Worm (Caenorhabditis elegans) whole organism, L2 larva: ENCODE measurements around the gene vps-53.
A peak's percentile ranks its signal among the peaks of the same experiment; 100 is the strongest.

Source experiments
- C34F6.9 ChIP-seq: fragments of 150-350 bp; optimal IDR thresholded peaks from 2 replicates; lab custom pipeline; 2014; ENCODE audit warnings: missing biosample characterization, missing genetic modification characterization
- ZK546.5 ChIP-seq: sonication (generic microtip); optimal IDR thresholded peaks from 2 replicates; lab custom pipeline; 2017; ENCODE audit warnings: missing biosample characterization, missing genetic modification characterization
- aly-2 ChIP-seq: fragments of 150-350 bp; optimal IDR thresholded peaks from 2 replicates; lab custom pipeline; 2014; ENCODE audit warnings: missing biosample characterization, missing genetic modification characterization
- ama-1 ChIP-seq: fragments of 150-350 bp; optimal IDR thresholded peaks from 2 replicates; lab custom pipeline; 2018; ENCODE audit warnings: inconsistent platforms
- blmp-1 ChIP-seq: sonication (generic microtip); optimal IDR thresholded peaks from 2 replicates; lab custom pipeline; 2017; ENCODE audit warnings: missing genetic modification characterization, mild to moderate bottlenecking, missing compliant biosample characterization, antibody characterized with exemption, moderate library complexity; ENCODE audit not compliant: insufficient read depth
- ceh-16 ChIP-seq: fragments of 150-350 bp; optimal IDR thresholded peaks from 2 replicates; lab custom pipeline; 2014; ENCODE audit warnings: missing biosample characterization, missing genetic modification characterization
- ceh-82 ChIP-seq: fragments of 150-350 bp; optimal IDR thresholded peaks from 2 replicates; lab custom pipeline; 2014; ENCODE audit warnings: missing biosample characterization, missing genetic modification characterization
- crh-2 ChIP-seq: sonication (generic microtip); optimal IDR thresholded peaks from 2 replicates; lab custom pipeline; 2017; ENCODE audit warnings: missing biosample characterization, missing genetic modification characterization
- egl-27 ChIP-seq: sonication (generic microtip); optimal IDR thresholded peaks from 3 replicates; lab custom pipeline; 2017; ENCODE audit warnings: missing biosample characterization, missing genetic modification reagents, missing genetic modification characterization
- elt-3 ChIP-seq: sonication (generic microtip); optimal IDR thresholded peaks from 2 replicates; lab custom pipeline; 2017; ENCODE audit warnings: missing biosample characterization, missing genetic modification characterization
- fos-1 ChIP-seq: fragments of 150-350 bp; optimal IDR thresholded peaks from 2 replicates; lab custom pipeline; 2014; ENCODE audit warnings: missing biosample characterization, missing genetic modification characterization
- gmeb-1 ChIP-seq: fragments of 150-350 bp; optimal IDR thresholded peaks from 2 replicates; lab custom pipeline; 2014; ENCODE audit warnings: missing biosample characterization, missing genetic modification characterization
- lin-11 ChIP-seq: fragments of 150-350 bp; sonication (generic microtip); optimal IDR thresholded peaks from 2 replicates; lab custom pipeline; 2014; ENCODE audit warnings: missing biosample characterization, missing genetic modification characterization, inconsistent platforms, mixed read lengths
- lin-13 ChIP-seq: fragments of 150-350 bp; optimal IDR thresholded peaks from 2 replicates; lab custom pipeline; 2014; ENCODE audit warnings: missing biosample characterization, missing genetic modification reagents, missing genetic modification characterization
- lin-39 ChIP-seq: fragments of 150-350 bp; optimal IDR thresholded peaks from 2 replicates; lab custom pipeline; 2014; ENCODE audit warnings: missing biosample characterization, missing genetic modification reagents, missing genetic modification characterization
- lsy-2 ChIP-seq, 2 experiments: fragments of 150-350 bp in 1 of 2; sonication (generic microtip) in 1 of 2; optimal IDR thresholded peaks; 2 replicates each; lab custom pipeline; 2014 to 2017; ENCODE audit warnings: missing biosample characterization in 2 of 2, missing genetic modification characterization in 2 of 2
- mbf-1 ChIP-seq: sonication (generic microtip); optimal IDR thresholded peaks from 2 replicates; lab custom pipeline; 2017; ENCODE audit warnings: missing biosample characterization, missing genetic modification characterization
- mdl-1 ChIP-seq, 2 experiments: fragments of 150-350 bp in 1 of 2; sonication (generic microtip) in 1 of 2; optimal IDR thresholded peaks; 2 replicates each; lab custom pipeline; 2017; ENCODE audit warnings: missing biosample characterization in 2 of 2, missing genetic modification characterization in 2 of 2
- nhr-10 ChIP-seq: sonication (generic microtip); optimal IDR thresholded peaks from 2 replicates; lab custom pipeline; 2017; ENCODE audit warnings: missing biosample characterization, missing genetic modification characterization
- nhr-11 ChIP-seq: fragments of 150-350 bp; optimal IDR thresholded peaks from 2 replicates; lab custom pipeline; 2014; ENCODE audit warnings: missing biosample characterization, missing genetic modification characterization
- nhr-12 ChIP-seq: fragments of 150-350 bp; optimal IDR thresholded peaks from 2 replicates; lab custom pipeline; 2014; ENCODE audit warnings: missing biosample characterization, missing genetic modification characterization
- nhr-129 ChIP-seq: fragments of 150-350 bp; optimal IDR thresholded peaks from 2 replicates; lab custom pipeline; 2014; ENCODE audit warnings: missing biosample characterization, missing genetic modification characterization
- nhr-21 ChIP-seq: fragments of 150-350 bp; optimal IDR thresholded peaks from 2 replicates; lab custom pipeline; 2014; ENCODE audit warnings: missing biosample characterization, missing genetic modification characterization
- nhr-237 ChIP-seq: fragments of 150-350 bp; optimal IDR thresholded peaks from 2 replicates; lab custom pipeline; 2014; ENCODE audit warnings: missing biosample characterization, missing genetic modification characterization
- nhr-25 ChIP-seq: fragments of 150-350 bp; sonication (generic microtip); optimal IDR thresholded peaks from 3 replicates; lab custom pipeline; 2014; ENCODE audit warnings: missing biosample characterization, missing genetic modification characterization
- nhr-6 ChIP-seq: fragments of 150-350 bp; optimal IDR thresholded peaks from 2 replicates; lab custom pipeline; 2014; ENCODE audit warnings: missing biosample characterization, missing genetic modification characterization
- nhr-77 ChIP-seq: fragments of 150-350 bp; optimal IDR thresholded peaks from 2 replicates; lab custom pipeline; 2014; ENCODE audit warnings: missing biosample characterization, missing genetic modification characterization
- peb-1 ChIP-seq: fragments of 150-350 bp; optimal IDR thresholded peaks from 2 replicates; lab custom pipeline; 2014; ENCODE audit warnings: missing biosample characterization, missing genetic modification characterization
- skn-1 ChIP-seq: sonication (generic microtip); optimal IDR thresholded peaks from 2 replicates; lab custom pipeline; 2017; ENCODE audit warnings: missing biosample characterization, missing genetic modification characterization
- sma-3 ChIP-seq: sonication (generic microtip); optimal IDR thresholded peaks from 2 replicates; lab custom pipeline; 2016; ENCODE audit warnings: missing genetic modification reagents, missing genetic modification characterization, missing compliant biosample characterization
- sma-9 ChIP-seq, 2 experiments: fragments of 150-350 bp in 1 of 2; sonication (generic microtip) in 1 of 2; optimal IDR thresholded peaks; 2 replicates each; lab custom pipeline; 2014 to 2016; ENCODE audit warnings: missing genetic modification characterization in 2 of 2, mild to moderate bottlenecking in 1 of 2, missing biosample characterization in 1 of 2, missing compliant biosample characterization in 1 of 2, missing genetic modification reagents in 1 of 2, moderate library complexity in 1 of 2
- snpc-4 ChIP-seq: fragments of 150-350 bp; optimal IDR thresholded peaks from 2 replicates; lab custom pipeline; 2014; ENCODE audit warnings: missing biosample characterization, missing genetic modification characterization
- unc-55 ChIP-seq: fragments of 150-350 bp; sonication (generic microtip); optimal IDR thresholded peaks from 3 replicates; lab custom pipeline; 2014; ENCODE audit warnings: missing biosample characterization, missing genetic modification reagents, missing genetic modification characterization
- unc-62 ChIP-seq: fragments of 150-350 bp; optimal IDR thresholded peaks from 2 replicates; lab custom pipeline; 2014; ENCODE audit warnings: missing biosample characterization, missing genetic modification reagents, missing genetic modification characterization
- zag-1 ChIP-seq: fragments of 150-350 bp; optimal IDR thresholded peaks from 2 replicates; lab custom pipeline; 2014; ENCODE audit warnings: missing biosample characterization, missing genetic modification characterization
- ztf-1 ChIP-seq: fragments of 200-800 bp; sonication (Bioruptor generic); conservative IDR thresholded peaks from 2 replicates; pipeline ENCODE4 v1.3.6; 2022; ENCODE audit warnings: missing genetic modification characterization, missing compliant biosample characterization
- ztf-11 ChIP-seq: sonication (generic microtip); optimal IDR thresholded peaks from 2 replicates; lab custom pipeline; 2017; ENCODE audit warnings: missing biosample characterization, missing genetic modification characterization

The vps-53 gene

ce11 chrIII:9793592-9794417 lies 36.5 kb upstream of the vps-53 start, which contains the start of the genes R10E11.9 and mcm-6:
TSS of gene R10E11.9 (minus strand) at chrIII:9793642.
TSS of gene mcm-6 (plus strand) at chrIII:9794367.
- TF ChIP-seq ama-1 (no peak), C34F6.9 (peak; percentile 16), unc-62 (GFP tag; lab: Kevin White, UChicago) (no peak), lsy-2 (tag; optimal IDR thresholded peaks at IDR 0.05; lab: Kevin White, UChicago) (peak in 1 of 2 experiments; percentile 20), gmeb-1 (tag; lab: Kevin White, UChicago) (peak; percentile 62), egl-27 (tag; lab: Kevin White, UChicago) (no peak), nhr-11 (tag; lab: Kevin White, UChicago) (no peak)

- no peak for TF ChIP-seq nhr-77 (tag; lab: Kevin White, UChicago)
- TF ChIP-seq aly-2 (tag; lab: Kevin White, UChicago) = no peak
- TF ChIP-seq sma-9 (GFP tag; optimal IDR thresholded peaks at IDR 0.05; lab: Kevin White, UChicago) = no peak
- TF ChIP-seq sma-9 (tag; optimal IDR thresholded peaks at IDR 0.05; lab: Kevin White, UChicago) = no peak
- TF ChIP-seq lin-39 (tag; lab: Kevin White, UChicago) = no peak
- no peak for TF ChIP-seq blmp-1
- TF ChIP-seq ama-1 = no peak
- TF ChIP-seq mdl-1 (tag; optimal IDR thresholded peaks at IDR 0.05; lab: Kevin White, UChicago) = no peak
- TF ChIP-seq gmeb-1 (tag; lab: Kevin White, UChicago) = no peak
- TF ChIP-seq ceh-16 = no peak
Observed at ce11 chrIII:9789607-9790073, 32.3 kb upstream of the vps-53 start, which contains the start of gene R10E11.5. TSS of gene R10E11.5 (minus strand) at chrIII:9789657.

ce11 chrIII:9789083-9789482 lies 31.8 kb upstream of the vps-53 start:
- TF ChIP-seq nhr-237 (tag; lab: Kevin White, UChicago) (no peak), fos-1 (no peak), nhr-10 (no peak), elt-3 (tag; lab: Kevin White, UChicago) (no peak)
- TF ChIP-seq, all 48 proteins: peak for 0

- TF ChIP-seq lsy-2 (tag; optimal IDR thresholded peaks at IDR 0.05; lab: Kevin White, UChicago) (no peak), ceh-82 (tag; lab: Kevin White, UChicago) (no peak), nhr-12 (no peak), ZK546.5 (tag; lab: Kevin White, UChicago) (no peak), aly-2 (tag; lab: Kevin White, UChicago) (no peak), peb-1 (tag; lab: Kevin White, UChicago) (no peak), fos-1 (peak; percentile 95), nhr-237 (tag; lab: Kevin White, UChicago) (no peak), crh-2 (tag; lab: Kevin White, UChicago) (peak; percentile 84), mbf-1 (tag; lab: Kevin White, UChicago) (no peak), ceh-16 (no peak), skn-1 (no peak)
Observed at ce11 chrIII:9786776-9787175, 29.5 kb upstream of the vps-53 start.

- TF ChIP-seq gmeb-1 (tag; lab: Kevin White, UChicago) (peak; percentile 44), sma-9 (GFP tag; optimal IDR thresholded peaks at IDR 0.05; lab: Kevin White, UChicago) (peak; percentile 27), sma-9 (tag; optimal IDR thresholded peaks at IDR 0.05; lab: Kevin White, UChicago) (no peak), nhr-12 (no peak), mbf-1 (tag; lab: Kevin White, UChicago) (no peak), lin-13 (GFP tag; lab: Kevin White, UChicago) (peak; percentile 57), nhr-25 (tag; lab: Kevin White, UChicago) (peak; percentile 44), ztf-1 (GFP tag; lab: Robert Waterston, UW) (no peak), fos-1 (no peak), mdl-1 (tag; optimal IDR thresholded peaks at IDR 0.05; lab: Kevin White, UChicago) (no peak), ztf-11 (tag; lab: Kevin White, UChicago) (no peak), skn-1 (no peak), snpc-4 (no peak), crh-2 (tag; lab: Kevin White, UChicago) (peak; percentile 45), sma-3 (GFP tag; lab: Kevin White, UChicago) (peak; percentile 25), nhr-77 (tag; lab: Kevin White, UChicago) (no peak), zag-1 (no peak), nhr-6 (no peak), lsy-2 (tag; optimal IDR thresholded peaks at IDR 0.05; lab: Kevin White, UChicago) (peak in 1 of 2 experiments; percentile 45), unc-55 (GFP tag; lab: Kevin White, UChicago) (no peak), nhr-10 (no peak), nhr-21 (tag; lab: Kevin White, UChicago) (peak; percentile 47), lin-11 (tag; lab: Kevin White, UChicago) (no peak), peb-1 (tag; lab: Kevin White, UChicago) (no peak), aly-2 (tag; lab: Kevin White, UChicago) (no peak), nhr-129 (tag; lab: Kevin White, UChicago) (no peak), elt-3 (tag; lab: Kevin White, UChicago) (no peak)
Observed at ce11 chrIII:9783133-9783590, 25.8 kb upstream of the vps-53 start.
